Worm (Caenorhabditis elegans): ENCODE results near the gene F16F9.4.

- TF ChIP-seq F13H6.1 (tag; optimal IDR thresholded peaks at IDR 0.05) (no peak), ceh-19 (GFP tag; optimal IDR thresholded peaks at IDR 0.05) (no peak), hlh-30 (tag; optimal IDR thresholded peaks at IDR 0.05; ENCODE audit: insufficient read depth) (no peak)
Measured at ce11 chrX:8416819-8417218, 46.3 kb downstream of the F16F9.4 start, which contains the start of gene ced-8.
